Worm (Caenorhabditis elegans) whole organism, L4/young adult: ENCODE measurements around the gene fbxa-72.

Experiments
- W03F9.2 ChIP-seq: fragments of 150-350 bp; optimal IDR thresholded peaks from 2 replicates; lab custom pipeline; 2014; ENCODE audit warnings: missing biosample characterization, missing genetic modification characterization
- him-1 ChIP-seq: sonication (generic microtip); optimal IDR thresholded peaks from 2 replicates; lab custom pipeline; 2016; ENCODE audit warnings: missing genotype, missing genetic modification reagents, missing genetic modification characterization, missing compliant biosample characterization

ce11 chrV:724470-724890, 47.9 kb upstream of the fbxa-72 start:
- TF ChIP-seq him-1 (no peak), W03F9.2 (no peak)
